Worm (Caenorhabditis elegans): ENCODE results near the gene T19H5.6.

ce11 chrII:9498589-9498988 is 28.6 kb upstream of the T19H5.6 start:
- TF ChIP-seq pqm-1 (tag; optimal IDR thresholded peaks at IDR 0.05) = no peak
- no peak for TF ChIP-seq ttx-3 (tag; optimal IDR thresholded peaks at IDR 0.05)
- TF ChIP-seq K09A11.1 (tag; optimal IDR thresholded peaks at IDR 0.05; ENCODE audit: insufficient read depth) = no peak
- no peak for TF ChIP-seq nfya-1 (tag; optimal IDR thresholded peaks at IDR 0.05)
